Worm (Caenorhabditis elegans) whole organism, midembryonic: ENCODE data around the gene mlk-1.

Experiments used
- T22C8.4 ChIP-seq: fragments of 200-800 bp; sonication (Bioruptor generic); IDR thresholded peaks from 2 replicates; pipeline ENCODE4 v1.3.6; 2022; ENCODE audit warnings: missing genetic modification characterization, missing compliant biosample characterization
- cog-1 ChIP-seq: sonication (generic microtip); optimal IDR thresholded peaks from 2 replicates; lab custom pipeline; 2016; ENCODE audit warnings: missing genetic modification characterization, missing compliant biosample characterization
- flt-1 ChIP-seq: fragments of 200-800 bp; sonication (Bioruptor generic); IDR thresholded peaks from 2 replicates; pipeline ENCODE4 v1.3.6; 2022; ENCODE audit warnings: missing genetic modification characterization, missing compliant biosample characterization
- klf-2 ChIP-seq: fragments of 200-800 bp; sonication (Bioruptor generic); conservative IDR thresholded peaks from 2 replicates; pipeline ENCODE4 v1.3.6; 2022; ENCODE audit warnings: missing genetic modification reagents, missing genetic modification characterization, missing compliant biosample characterization
- ref-1 ChIP-seq: fragments of 200-800 bp; sonication (Bioruptor generic); conservative IDR thresholded peaks from 2 replicates; pipeline ENCODE4 v1.3.6; 2022; ENCODE audit warnings: missing genetic modification reagents, missing genetic modification characterization, missing compliant biosample characterization
- tab-1 ChIP-seq: fragments of 200-800 bp; sonication (Bioruptor generic); IDR thresholded peaks from 2 replicates; pipeline ENCODE4 v1.3.6; 2022; ENCODE audit warnings: missing genetic modification characterization, missing compliant biosample characterization
- ztf-23 ChIP-seq: fragments of 200-800 bp; sonication (Bioruptor generic); IDR thresholded peaks from 2 replicates; pipeline ENCODE4 v1.3.6; 2022; ENCODE audit warnings: missing genetic modification reagents, missing genetic modification characterization, missing compliant biosample characterization
- ztf-29 ChIP-seq: fragments of 200-800 bp; sonication (Bioruptor generic); IDR thresholded peaks from 2 replicates; pipeline ENCODE4 v1.3.6; 2022; ENCODE audit warnings: missing genetic modification reagents, missing genetic modification characterization, missing compliant biosample characterization

ce11 chrV:5098925-5099324 lies 34.3 kb upstream of the mlk-1 start, which contains the start of gene unc-46:
- TF ChIP-seq klf-2 (GFP tag; lab: Robert Waterston, UW) (no peak), ztf-23 (no peak), flt-1 (GFP tag; lab: Robert Waterston, UW) (no peak), ref-1 (GFP tag; lab: Robert Waterston, UW) (no peak), tab-1 (GFP tag; lab: Robert Waterston, UW) (no peak), cog-1 (tag; lab: Kevin White, UChicago) (no peak), ztf-29 (GFP tag; lab: Robert Waterston, UW) (no peak), T22C8.4 (GFP tag; lab: Robert Waterston, UW) (no peak)
